Worm (Caenorhabditis elegans) whole organism, midembryonic: Measurements from ENCODE around the gene C04G6.4.

Experiments
- T22C8.4 ChIP-seq: fragments of 200-800 bp; sonication (Bioruptor generic); IDR thresholded peaks from 2 replicates; pipeline ENCODE4 v1.3.6; 2022; ENCODE audit warnings: missing genetic modification characterization, missing compliant biosample characterization
- flt-1 ChIP-seq: fragments of 200-800 bp; sonication (Bioruptor generic); IDR thresholded peaks from 2 replicates; pipeline ENCODE4 v1.3.6; 2022; ENCODE audit warnings: missing genetic modification characterization, missing compliant biosample characterization
- klf-2 ChIP-seq: fragments of 200-800 bp; sonication (Bioruptor generic); conservative IDR thresholded peaks from 2 replicates; pipeline ENCODE4 v1.3.6; 2022; ENCODE audit warnings: missing genetic modification reagents, missing genetic modification characterization, missing compliant biosample characterization
- ref-1 ChIP-seq: fragments of 200-800 bp; sonication (Bioruptor generic); conservative IDR thresholded peaks from 2 replicates; pipeline ENCODE4 v1.3.6; 2022; ENCODE audit warnings: missing genetic modification reagents, missing genetic modification characterization, missing compliant biosample characterization
- tab-1 ChIP-seq: fragments of 200-800 bp; sonication (Bioruptor generic); IDR thresholded peaks from 2 replicates; pipeline ENCODE4 v1.3.6; 2022; ENCODE audit warnings: missing genetic modification characterization, missing compliant biosample characterization
- ztf-23 ChIP-seq: fragments of 200-800 bp; sonication (Bioruptor generic); IDR thresholded peaks from 2 replicates; pipeline ENCODE4 v1.3.6; 2022; ENCODE audit warnings: missing genetic modification reagents, missing genetic modification characterization, missing compliant biosample characterization

DNA sequence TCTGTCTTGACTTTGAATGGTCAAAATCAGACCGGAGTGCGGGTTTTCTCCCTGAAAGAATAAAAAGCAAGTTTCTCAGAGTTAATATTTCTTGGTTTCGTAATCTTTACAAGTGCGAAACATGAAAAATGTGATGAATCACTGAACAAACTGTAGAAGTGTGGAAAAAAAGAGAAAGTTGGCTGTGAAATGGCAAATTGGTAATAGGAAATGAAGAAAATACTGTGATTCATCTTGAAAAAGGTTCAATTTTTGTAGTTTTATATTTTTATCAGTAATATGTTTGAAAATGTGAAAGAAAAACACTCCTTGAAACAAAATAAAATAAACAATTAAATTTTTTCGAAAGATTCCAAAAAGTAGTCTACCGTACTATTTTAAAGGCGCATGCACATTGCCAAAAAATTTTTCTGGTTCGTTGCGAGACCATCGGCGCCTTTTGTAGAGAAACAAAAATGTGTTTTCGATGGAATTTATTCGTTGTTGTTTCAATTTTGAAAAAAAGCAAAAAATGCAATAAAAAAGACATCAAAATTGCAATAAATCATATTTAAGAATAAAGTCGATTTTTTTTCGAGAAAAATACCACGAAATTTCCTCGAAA is 8.5 kb upstream of the C04G6.4 start, which contains the start of gene pld-1:
- TF ChIP-seq tab-1 (GFP tag; lab: Robert Waterston, UW) (no peak), T22C8.4 (no peak), ztf-23 (GFP tag; lab: Robert Waterston, UW) (no peak), klf-2 (GFP tag; lab: Robert Waterston, UW) (no peak), flt-1 (GFP tag; lab: Robert Waterston, UW) (no peak), ref-1 (GFP tag; lab: Robert Waterston, UW) (no peak)
